Worm (Caenorhabditis elegans): Measurements from ENCODE around the gene ZC239.14.

- no peak for TF ChIP-seq W03F9.2 (tag; optimal IDR thresholded peaks at IDR 0.05)
- no peak for TF ChIP-seq him-1 (tag; optimal IDR thresholded peaks at IDR 0.05)
These were observed 45.5 kb upstream of the ZC239.14 start, which contains the start of gene F02E11.7 for ce11 chrII:3267365-3267764.
